Fruit fly (Drosophila melanogaster): ENCODE measurements around the gene CG8353.

dm6 chr2L:8168075-8168474, 45.8 kb upstream of the CG8353 start:
- no peak for TF ChIP-seq ci (GFP tag; IDR thresholded peaks at IDR 0.05)
- TF ChIP-seq CG1832 (GFP tag; optimal IDR thresholded peaks at IDR 0.05) = no peak
- no peak for TF ChIP-seq Nf-YA (GFP tag; IDR thresholded peaks at IDR 0.05)
- TF ChIP-seq CG34422 (GFP tag; IDR thresholded peaks at IDR 0.05) = no peak

All from whole organism, embryonic.